Worm (Caenorhabditis elegans) whole organism, L1 larva: ENCODE measurements around the gene swd-2.2.

ENCODE experiments used
- F16B12.6 ChIP-seq: fragments of 150-350 bp; optimal IDR thresholded peaks from 2 replicates; lab custom pipeline; 2014; ENCODE audit warnings: missing biosample characterization, missing genetic modification characterization
- alr-1 ChIP-seq: fragments of 200-800 bp; sonication (Bioruptor generic); optimal IDR thresholded peaks from 2 replicates; lab custom pipeline; 2018; ENCODE audit warnings: borderline replicate concordance, mild to moderate bottlenecking, missing genetic modification characterization, missing compliant biosample characterization
- blmp-1 ChIP-seq: fragments of 150-350 bp; optimal IDR thresholded peaks from 2 replicates; lab custom pipeline; 2014; ENCODE audit warnings: missing biosample characterization, missing genetic modification characterization
- ceh-63 ChIP-seq: fragments of 200-800 bp; sonication (Bioruptor generic); optimal IDR thresholded peaks from 2 replicates; lab custom pipeline; 2018; ENCODE audit warnings: mild to moderate bottlenecking, missing genetic modification characterization, missing compliant biosample characterization
- ceh-8 ChIP-seq: fragments of 200-800 bp; sonication (Bioruptor generic); optimal IDR thresholded peaks from 2 replicates; lab custom pipeline; 2018; ENCODE audit warnings: mild to moderate bottlenecking, missing genetic modification characterization, moderate library complexity, missing compliant biosample characterization
- ceh-82 ChIP-seq, 3 experiments: fragments of 150-350 bp in 1 of 3; sonication (generic microtip) in 2 of 3; optimal IDR thresholded peaks; 2 replicates each; lab custom pipeline; 2014 to 2017; ENCODE audit warnings: missing biosample characterization in 3 of 3, missing genetic modification characterization in 3 of 3
- dpl-1 ChIP-seq, 3 experiments: fragments of 150-350 bp in 2 of 3; sonication (generic microtip) in 1 of 3; optimal IDR thresholded peaks; 2 replicates each; lab custom pipeline; 2014 to 2017; ENCODE audit warnings: missing biosample characterization in 3 of 3, missing genetic modification characterization in 3 of 3, missing genetic modification reagents in 3 of 3
- dsc-1 ChIP-seq: sonication (generic microtip); optimal IDR thresholded peaks from 2 replicates; lab custom pipeline; 2016; ENCODE audit warnings: mild to moderate bottlenecking, missing genetic modification characterization, missing compliant biosample characterization
- efl-1 ChIP-seq, 4 experiments: fragments of 150-350 bp; optimal IDR thresholded peaks in 3 of 4; peaks in 1 of 4; 1 replicate in 1 of 4; 2 replicates in 3 of 4; lab custom pipeline; 2014; ENCODE audit warnings: missing biosample characterization in 2 of 4, missing genetic modification characterization in 2 of 4, missing genetic modification reagents in 2 of 4
- efl-3 ChIP-seq: fragments of 200-800 bp; sonication (Bioruptor generic); optimal IDR thresholded peaks from 2 replicates; lab custom pipeline; 2018; ENCODE audit warnings: mild to moderate bottlenecking, missing genetic modification characterization, missing compliant biosample characterization
- egl-13 ChIP-seq: sonication (generic microtip); optimal IDR thresholded peaks from 2 replicates; lab custom pipeline; 2016; ENCODE audit warnings: missing genotype, missing genetic modification reagents, missing genetic modification characterization, missing compliant biosample characterization
- egl-27 ChIP-seq, 2 experiments: fragments of 150-350 bp in 1 of 2; sonication (generic microtip); optimal IDR thresholded peaks; 3 replicates each; lab custom pipeline; 2017 to 2018; ENCODE audit warnings: missing biosample characterization in 2 of 2, missing genetic modification characterization in 2 of 2, missing genetic modification reagents in 2 of 2
- elt-3 ChIP-seq, 6 experiments: fragments of 150-350 bp in 1 of 6; sonication (generic microtip); optimal IDR thresholded peaks; 2 replicates each; lab custom pipeline; 2017 to 2018; ENCODE audit warnings: missing biosample characterization in 6 of 6, missing genetic modification characterization in 6 of 6, inconsistent platforms in 1 of 6
- fkh-10 ChIP-seq: sonication (generic microtip); optimal IDR thresholded peaks from 2 replicates; lab custom pipeline; 2017; ENCODE audit warnings: missing biosample characterization, missing genetic modification reagents, missing genetic modification characterization
- fkh-8 ChIP-seq: sonication (generic microtip); optimal IDR thresholded peaks from 2 replicates; lab custom pipeline; 2016; ENCODE audit warnings: mild to moderate bottlenecking, missing genetic modification characterization, missing compliant biosample characterization
- grh-1 ChIP-seq: fragments of 200-800 bp; sonication (Bioruptor generic); IDR thresholded peaks from 2 replicates; pipeline ENCODE4 v1.3.6; 2022; ENCODE audit warnings: missing genetic modification reagents, missing genetic modification characterization, missing compliant biosample characterization
- hlh-17 ChIP-seq: fragments of 200-800 bp; sonication (Bioruptor generic); optimal IDR thresholded peaks from 2 replicates; lab custom pipeline; 2018; ENCODE audit warnings: missing genetic modification characterization, mild to moderate bottlenecking, missing compliant biosample characterization, moderate library complexity, borderline replicate concordance
- jun-1 ChIP-seq: fragments of 150-350 bp; optimal IDR thresholded peaks from 2 replicates; lab custom pipeline; 2014; ENCODE audit warnings: missing biosample characterization, missing genetic modification reagents, missing genetic modification characterization
- lin-13 ChIP-seq: fragments of 150-350 bp; optimal IDR thresholded peaks from 2 replicates; lab custom pipeline; 2014; ENCODE audit warnings: missing biosample characterization, missing genetic modification reagents, missing genetic modification characterization
- lin-14 ChIP-seq: fragments of 200-800 bp; sonication (Bioruptor generic); optimal IDR thresholded peaks from 2 replicates; lab custom pipeline; 2018; ENCODE audit warnings: mild to moderate bottlenecking, missing genetic modification characterization, moderate library complexity, missing compliant biosample characterization
- lin-15B ChIP-seq: fragments of 150-350 bp; sonication (generic microtip); optimal IDR thresholded peaks from 3 replicates; lab custom pipeline; 2014; ENCODE audit warnings: missing biosample characterization, missing genetic modification characterization
- lin-35 ChIP-seq, 2 experiments: fragments of 150-350 bp; optimal IDR thresholded peaks; 2 replicates each; lab custom pipeline; 2014; ENCODE audit warnings: missing biosample characterization in 2 of 2, missing genetic modification characterization in 2 of 2, missing genetic modification reagents in 2 of 2
- lsy-2 ChIP-seq, 2 experiments: fragments of 150-350 bp; optimal IDR thresholded peaks; 2 replicates each; lab custom pipeline; 2014; ENCODE audit warnings: missing biosample characterization in 2 of 2, missing genetic modification characterization in 2 of 2
- mdl-1 ChIP-seq, 2 experiments: fragments of 150-350 bp; optimal IDR thresholded peaks; 2 replicates each; lab custom pipeline; 2014 to 2017; ENCODE audit warnings: missing biosample characterization in 2 of 2, missing genetic modification characterization in 2 of 2, inconsistent platforms in 1 of 2
- mep-1 ChIP-seq: fragments of 150-350 bp; optimal IDR thresholded peaks from 2 replicates; lab custom pipeline; 2014; ENCODE audit warnings: missing biosample characterization, missing genetic modification characterization
- nhr-19 ChIP-seq: fragments of 200-800 bp; sonication (Bioruptor generic); conservative IDR thresholded peaks from 2 replicates; pipeline ENCODE4 v1.3.6; 2022; ENCODE audit warnings: missing genetic modification characterization, missing compliant biosample characterization
- nhr-20 ChIP-seq: sonication (generic microtip); optimal IDR thresholded peaks from 2 replicates; lab custom pipeline; 2016; ENCODE audit warnings: mild to moderate bottlenecking, missing genetic modification characterization, missing compliant biosample characterization
- nhr-237 ChIP-seq: fragments of 150-350 bp; optimal IDR thresholded peaks from 2 replicates; lab custom pipeline; 2014; ENCODE audit warnings: missing biosample characterization, missing genetic modification characterization
- nhr-71 ChIP-seq: sonication (generic microtip); optimal IDR thresholded peaks from 2 replicates; lab custom pipeline; 2016; ENCODE audit warnings: mild to moderate bottlenecking, missing genetic modification characterization, moderate library complexity, missing compliant biosample characterization
- nhr-76 ChIP-seq: sonication (generic microtip); optimal IDR thresholded peaks from 2 replicates; lab custom pipeline; 2017; ENCODE audit warnings: missing biosample characterization, missing genetic modification characterization
- nhr-84 ChIP-seq: sonication (generic microtip); optimal IDR thresholded peaks from 2 replicates; lab custom pipeline; 2017; ENCODE audit warnings: missing biosample characterization, missing genetic modification characterization
- nhr-85 ChIP-seq: sonication (generic microtip); peaks from one replicate; lab custom pipeline; 2016; ENCODE audit warnings: missing genetic modification characterization, inconsistent platforms, missing compliant biosample characterization
- nhr-90 ChIP-seq: sonication (generic microtip); optimal IDR thresholded peaks from 2 replicates; lab custom pipeline; 2016; ENCODE audit warnings: mild to moderate bottlenecking, missing genetic modification characterization, missing compliant biosample characterization; ENCODE audit not compliant: poor library complexity
- rnt-1 ChIP-seq: sonication (generic microtip); optimal IDR thresholded peaks from 2 replicates; lab custom pipeline; 2016; ENCODE audit warnings: mild to moderate bottlenecking, missing genetic modification characterization, moderate library complexity, missing compliant biosample characterization
- skn-1 ChIP-seq: fragments of 150-350 bp; optimal IDR thresholded peaks from 2 replicates; lab custom pipeline; 2014; ENCODE audit warnings: missing biosample characterization, missing genetic modification characterization
- snpc-4 ChIP-seq: fragments of 150-350 bp; optimal IDR thresholded peaks from 2 replicates; lab custom pipeline; 2014; ENCODE audit warnings: missing biosample characterization, missing genetic modification characterization
- snu-23 ChIP-seq: sonication (generic microtip); optimal IDR thresholded peaks from 2 replicates; lab custom pipeline; 2016; ENCODE audit warnings: missing genetic modification characterization, missing compliant biosample characterization
- sptf-1 ChIP-seq: fragments of 150-350 bp; optimal IDR thresholded peaks from 2 replicates; lab custom pipeline; 2014; ENCODE audit warnings: missing biosample characterization, missing genetic modification characterization
- sup-37 ChIP-seq: fragments of 200-800 bp; sonication (Bioruptor generic); optimal IDR thresholded peaks from 2 replicates; lab custom pipeline; 2018; ENCODE audit warnings: mild to moderate bottlenecking, missing genetic modification characterization, missing compliant biosample characterization
- swsn-7 ChIP-seq: sonication (generic microtip); optimal IDR thresholded peaks from 2 replicates; lab custom pipeline; 2016; ENCODE audit warnings: missing genetic modification characterization, missing compliant biosample characterization
- tbx-2 ChIP-seq: sonication (generic microtip); optimal IDR thresholded peaks from 2 replicates; lab custom pipeline; 2016; ENCODE audit warnings: missing genetic modification characterization, missing compliant biosample characterization
- tlp-1 ChIP-seq: fragments of 150-350 bp; optimal IDR thresholded peaks from 2 replicates; lab custom pipeline; 2014; ENCODE audit warnings: missing biosample characterization, missing genetic modification characterization
- unc-62 ChIP-seq: fragments of 150-350 bp; optimal IDR thresholded peaks from 2 replicates; lab custom pipeline; 2014; ENCODE audit warnings: missing biosample characterization, missing genetic modification reagents, missing genetic modification characterization
- vab-15 ChIP-seq: sonication (generic microtip); optimal IDR thresholded peaks from 2 replicates; lab custom pipeline; 2017; ENCODE audit warnings: missing genotype, mild to moderate bottlenecking, missing genetic modification characterization, missing compliant biosample characterization
- zip-4 ChIP-seq: fragments of 200-800 bp; sonication (Bioruptor generic); optimal IDR thresholded peaks from 2 replicates; lab custom pipeline; 2018; ENCODE audit warnings: mild to moderate bottlenecking, missing genetic modification characterization, moderate library complexity, missing compliant biosample characterization
- ztf-11 ChIP-seq, 2 experiments: sonication (generic microtip); optimal IDR thresholded peaks; 2 replicates each; lab custom pipeline; 2016 to 2017; ENCODE audit warnings: missing genetic modification characterization in 2 of 2, missing biosample characterization in 1 of 2, missing compliant biosample characterization in 1 of 2
- ztf-4 ChIP-seq: fragments of 150-350 bp; optimal IDR thresholded peaks from 2 replicates; lab custom pipeline; 2014; ENCODE audit warnings: missing biosample characterization, missing genetic modification characterization

Gene swd-2.2

DNA sequence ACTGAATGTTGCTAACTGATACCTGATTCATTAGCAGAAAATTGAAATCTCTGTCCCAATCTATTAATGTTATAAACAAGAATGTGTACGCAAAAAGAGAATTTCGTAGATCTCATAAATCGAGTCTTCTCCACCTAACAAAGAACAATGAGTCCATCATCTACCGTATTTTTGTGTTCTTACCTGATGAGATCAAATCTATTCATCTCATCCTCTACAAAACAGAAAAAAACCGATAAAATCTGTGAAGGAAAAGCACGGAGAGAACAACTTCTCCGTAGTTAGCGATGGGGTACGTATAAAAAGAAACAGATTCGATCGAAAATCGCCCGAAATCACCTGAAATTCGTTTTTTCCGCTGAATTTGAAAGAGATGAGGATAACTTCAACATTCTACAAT, 34.4 kb downstream of the swd-2.2 start, which contains the start of gene C33H5.1:
Gene C33H5.1, plus strand, starts transcription at position 330 of the 400 bp plus-strand sequence.
- TF ChIP-seq blmp-1 (tag; lab: Kevin White, UChicago) (peak; percentile 10), efl-1 (optimal IDR thresholded peaks at IDR 0.05; lab: Kevin White, UChicago) (no peak), efl-1 (GFP tag; optimal IDR thresholded peaks at IDR 0.05 in 1 of 2; lab: Kevin White, UChicago) (peak in 1 of 2 experiments; percentile 53), nhr-84 (tag; lab: Kevin White, UChicago) (no peak), nhr-19 (GFP tag; lab: Robert Waterston, UW) (no peak), sup-37 (GFP tag; lab: Kevin White, UChicago) (no peak), egl-27 (tag; optimal IDR thresholded peaks at IDR 0.05; lab: Kevin White, UChicago) (no peak), tbx-2 (tag; lab: Kevin White, UChicago) (no peak), alr-1 (tag; lab: Kevin White, UChicago) (no peak)
- TF ChIP-seq, all 84 proteins: peak for 2

DNA sequence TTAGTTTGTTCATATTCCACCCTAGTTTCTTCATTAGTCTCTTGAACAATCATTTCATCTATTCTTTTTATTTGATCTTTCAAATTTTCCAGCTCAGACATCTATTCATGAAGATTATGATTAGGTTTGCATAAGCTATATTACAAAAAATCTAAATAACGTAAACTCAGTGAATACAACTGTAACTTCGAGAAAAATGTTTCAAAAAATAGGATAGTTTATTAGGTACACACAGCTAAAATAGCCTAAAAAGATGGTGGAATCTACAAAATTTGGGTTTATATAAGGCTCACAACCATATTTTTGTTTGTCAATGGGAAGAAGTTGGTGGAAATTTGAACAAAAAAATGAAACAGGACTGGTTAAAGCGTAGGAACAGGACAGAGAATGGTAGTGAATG, 38.5 kb downstream of the swd-2.2 start, which contains the start of gene zgpa-1:
Gene zgpa-1, minus strand, starts transcription at position 101 of the 400 bp plus-strand sequence.
- TF ChIP-seq efl-3 (GFP tag; lab: Kevin White, UChicago) = no peak
- no peak for TF ChIP-seq nhr-237 (tag; lab: Kevin White, UChicago)
- no peak for TF ChIP-seq zip-4 (GFP tag; lab: Kevin White, UChicago)
- no peak for TF ChIP-seq grh-1
- no peak for TF ChIP-seq elt-3 (tag; optimal IDR thresholded peaks at IDR 0.05; lab: Kevin White, UChicago)
- TF ChIP-seq egl-13 = no peak
- no peak for TF ChIP-seq hlh-17 (GFP tag; lab: Kevin White, UChicago)
- no peak for TF ChIP-seq ceh-63
- no peak for TF ChIP-seq nhr-85 (tag; lab: Kevin White, UChicago)
- TF ChIP-seq jun-1 (tag; lab: Kevin White, UChicago) = no peak
- TF ChIP-seq snpc-4 = no peak
- no peak for TF ChIP-seq ztf-11 (tag; optimal IDR thresholded peaks at IDR 0.05; lab: Kevin White, UChicago)
- no peak for TF ChIP-seq lin-15B (tag; lab: Kevin White, UChicago)
- TF ChIP-seq sptf-1 (tag; lab: Kevin White, UChicago) = no peak
- TF ChIP-seq nhr-76 (tag; lab: Kevin White, UChicago) = no peak
- no peak for TF ChIP-seq mep-1 (tag; lab: Kevin White, UChicago)
- no peak for TF ChIP-seq lsy-2 (tag; optimal IDR thresholded peaks at IDR 0.05; lab: Kevin White, UChicago)

DNA sequence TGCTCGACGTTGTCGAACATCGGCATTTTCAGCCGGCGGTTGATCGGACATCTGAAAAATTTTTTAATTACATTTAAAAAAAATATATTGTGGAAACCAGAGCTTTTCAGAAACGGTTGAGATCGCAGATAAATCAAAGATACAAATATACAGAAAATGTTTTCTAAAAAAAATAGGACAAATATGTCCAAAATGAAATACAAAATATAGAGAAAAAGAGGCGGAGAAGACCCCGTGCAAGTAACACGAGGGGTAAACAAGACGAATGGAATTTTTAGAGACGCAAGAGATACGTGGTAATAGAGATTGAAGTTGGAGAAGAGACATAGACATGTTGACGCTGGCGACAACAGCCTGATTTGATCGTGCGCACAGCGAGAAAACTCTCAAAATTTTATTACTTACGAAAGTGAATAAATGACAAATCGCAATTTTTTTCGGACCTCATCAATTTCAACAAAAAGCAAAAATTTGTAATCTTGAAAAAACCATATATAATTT, 41.5 kb downstream of the swd-2.2 start, which contains the start of gene cdgs-1:
Gene cdgs-1, minus strand, starts transcription at position 51 of the 501 bp plus-strand sequence.
- TF ChIP-seq nhr-20 (tag; lab: Kevin White, UChicago) (peak; percentile 73), fkh-10 (peak; percentile 65), mdl-1 (tag; optimal IDR thresholded peaks at IDR 0.05; lab: Kevin White, UChicago) (peak in 1 of 2 experiments; percentile 82), lin-13 (GFP tag; lab: Kevin White, UChicago) (no peak), nhr-71 (tag; lab: Kevin White, UChicago) (peak; percentile 75), lin-14 (GFP tag; lab: Kevin White, UChicago) (peak; percentile 85), ceh-8 (GFP tag; lab: Kevin White, UChicago) (no peak), dpl-1 (GFP tag; optimal IDR thresholded peaks at IDR 0.05; lab: Kevin White, UChicago) (peak; percentile 36 to 41 (median 36)), unc-62 (no peak), lsy-2 (tag; optimal IDR thresholded peaks at IDR 0.05; lab: Kevin White, UChicago) (peak; percentile 45 to 70), snu-23 (GFP tag; lab: Kevin White, UChicago) (peak; percentile 70), ztf-4 (tag; lab: Kevin White, UChicago) (no peak), skn-1 (peak; percentile 21), lin-35 (GFP tag; optimal IDR thresholded peaks at IDR 0.05; lab: Kevin White, UChicago) (peak; percentile 41 to 73), sup-37 (GFP tag; lab: Kevin White, UChicago) (no peak), nhr-85 (tag; lab: Kevin White, UChicago) (peak; percentile 33), efl-3 (GFP tag; lab: Kevin White, UChicago) (no peak), rnt-1 (tag; lab: Kevin White, UChicago) (peak; percentile 23), swsn-7 (peak; percentile 28), tlp-1 (no peak), mep-1 (tag; lab: Kevin White, UChicago) (peak; percentile 78), fkh-8 (tag; lab: Kevin White, UChicago) (peak; percentile 2), nhr-90 (no peak), vab-15 (tag; lab: Kevin White, UChicago) (no peak), blmp-1 (tag; lab: Kevin White, UChicago) (peak; percentile 69), F16B12.6 (peak; percentile 15), ceh-82 (tag; optimal IDR thresholded peaks at IDR 0.05; lab: Kevin White, UChicago) (peak in 1 of 3 experiments; percentile 57), dsc-1 (tag; lab: Kevin White, UChicago) (peak; percentile 12)
